Fruit fly (Drosophila melanogaster) whole organism, embryonic: ENCODE results near the gene Nmdar1.

ENCODE experiments used
- Atf-2 ChIP-seq: fragments of 200-800 bp; sonication (Bioruptor generic); optimal IDR thresholded peaks from 2 replicates; lab custom pipeline; 2016; ENCODE audit warnings: missing biosample characterization, missing genetic modification characterization
- B-H2 ChIP-seq: fragments of 200-800 bp; sonication (Bioruptor generic); optimal IDR thresholded peaks from 2 replicates; lab custom pipeline; 2018; ENCODE audit warnings: missing biosample characterization, mild to moderate bottlenecking, missing genetic modification characterization
- Blimp-1 ChIP-seq: fragments of 200-800 bp; sonication (Bioruptor generic); optimal IDR thresholded peaks from 3 replicates; lab custom pipeline; 2018; ENCODE audit warnings: missing biosample characterization, missing genetic modification characterization, mild to moderate bottlenecking, moderate library complexity, missing genetic modification reagents
- CG10431 ChIP-seq: fragments of 200-800 bp; sonication (Bioruptor generic); optimal IDR thresholded peaks from 3 replicates; lab custom pipeline; 2018; ENCODE audit warnings: missing biosample characterization, mild to moderate bottlenecking, missing genetic modification characterization
- CG12769 ChIP-seq: fragments of 200-800 bp; sonication (Bioruptor generic); optimal IDR thresholded peaks from 2 replicates; lab custom pipeline; 2019; ENCODE audit warnings: missing biosample characterization, mild to moderate bottlenecking, missing genetic modification characterization, moderate library complexity
- CG13287 ChIP-seq: fragments of 200-800 bp; sonication (Bioruptor generic); IDR thresholded peaks from 2 replicates; pipeline ENCODE4 v1.3.6; 2022; ENCODE audit warnings: missing biosample characterization, missing genetic modification characterization; ENCODE audit not compliant: partially characterized antibody
- CG14710 ChIP-seq: fragments of 200-800 bp; sonication (Bioruptor generic); optimal IDR thresholded peaks from 3 replicates; lab custom pipeline; 2019; ENCODE audit warnings: missing biosample characterization, mild to moderate bottlenecking, missing genetic modification characterization, moderate library complexity
- CG16863 ChIP-seq: fragments of 200-800 bp; sonication (Bioruptor generic); optimal IDR thresholded peaks from 3 replicates; lab custom pipeline; 2016; ENCODE audit warnings: missing biosample characterization, missing genetic modification characterization
- CG17612 ChIP-seq: fragments of 200-800 bp; sonication (Bioruptor generic); IDR thresholded peaks from 2 replicates; pipeline ENCODE4 v1.3.6; 2022; ENCODE audit warnings: missing biosample characterization, missing genetic modification characterization
- CG1792 ChIP-seq: fragments of 200-800 bp; sonication (Bioruptor generic); optimal IDR thresholded peaks from 2 replicates; lab custom pipeline; 2016; ENCODE audit warnings: missing biosample characterization, missing genetic modification characterization
- CG2712 ChIP-seq: fragments of 200-800 bp; optimal IDR thresholded peaks from 3 replicates; lab custom pipeline; 2019; ENCODE audit warnings: missing biosample characterization, mild to moderate bottlenecking, missing genetic modification characterization, moderate library complexity
- CG2875 ChIP-seq: fragments of 200-800 bp; sonication (Bioruptor generic); optimal IDR thresholded peaks from 2 replicates; lab custom pipeline; 2017; ENCODE audit warnings: missing biosample characterization, mild to moderate bottlenecking, missing genetic modification characterization, missing genetic modification reagents
- CG34422 ChIP-seq: fragments of 200-800 bp; sonication (Bioruptor generic); IDR thresholded peaks from 3 replicates; pipeline ENCODE4 v1.3.6; 2022; ENCODE audit warnings: missing biosample characterization, missing genetic modification characterization
- CG3838 ChIP-seq: fragments of 200-800 bp; sonication (Bioruptor generic); optimal IDR thresholded peaks from 3 replicates; lab custom pipeline; 2016; ENCODE audit warnings: missing biosample characterization, missing genetic modification characterization
- CG4730 ChIP-seq: fragments of 200-800 bp; sonication (Bioruptor generic); IDR thresholded peaks from 2 replicates; pipeline ENCODE4 v1.3.6; 2022; ENCODE audit warnings: missing biosample characterization, missing genetic modification characterization
- CG6689 ChIP-seq: fragments of 200-800 bp; sonication (Bioruptor generic); IDR thresholded peaks from 2 replicates; pipeline ENCODE4 v1.3.6; 2022; ENCODE audit warnings: missing biosample characterization, missing genetic modification characterization
- CG7556 ChIP-seq: fragments of 200-800 bp; sonication (Bioruptor generic); optimal IDR thresholded peaks from 2 replicates; lab custom pipeline; 2017; ENCODE audit warnings: missing biosample characterization, mild to moderate bottlenecking, missing genetic modification characterization
- CG8924 ChIP-seq: fragments of 200-800 bp; optimal IDR thresholded peaks from 3 replicates; lab custom pipeline; 2019; ENCODE audit warnings: missing biosample characterization, mild to moderate bottlenecking, missing genetic modification characterization, moderate library complexity
- CG9215 ChIP-seq: fragments of 200-800 bp; sonication (Bioruptor generic); IDR thresholded peaks from 2 replicates; pipeline ENCODE4 v1.3.6; 2022; ENCODE audit warnings: missing biosample characterization, missing genetic modification characterization
- CG9437 ChIP-seq: fragments of 200-800 bp; sonication (Bioruptor generic); optimal IDR thresholded peaks from 2 replicates; lab custom pipeline; 2018; ENCODE audit warnings: missing biosample characterization, mild to moderate bottlenecking, missing genetic modification characterization
- CrebB ChIP-seq: fragments of 200-800 bp; sonication (Bioruptor generic); optimal IDR thresholded peaks from 3 replicates; lab custom pipeline; 2018; ENCODE audit warnings: missing biosample characterization, mild to moderate bottlenecking, missing genetic modification characterization
- Dad ChIP-seq: fragments of 200-800 bp; sonication (Bioruptor generic); optimal IDR thresholded peaks from 3 replicates; lab custom pipeline; 2016; ENCODE audit warnings: missing biosample characterization, missing genetic modification characterization
- Dip3 ChIP-seq: fragments of 200-800 bp; sonication (Bioruptor generic); optimal IDR thresholded peaks from 3 replicates; lab custom pipeline; 2016; ENCODE audit warnings: missing biosample characterization, missing genetic modification characterization
- HHEX ChIP-seq: fragments of 200-800 bp; sonication (Bioruptor generic); optimal IDR thresholded peaks from 3 replicates; lab custom pipeline; 2017; ENCODE audit warnings: missing biosample characterization, mild to moderate bottlenecking, missing genetic modification characterization, missing genetic modification reagents
- HLH54F ChIP-seq: fragments of 200-800 bp; sonication (Bioruptor generic); optimal IDR thresholded peaks from 3 replicates; lab custom pipeline; 2016; ENCODE audit warnings: missing biosample characterization, missing genetic modification characterization
- Max ChIP-seq: fragments of 200-800 bp; sonication (Bioruptor generic); optimal IDR thresholded peaks from 2 replicates; lab custom pipeline; 2016; ENCODE audit warnings: missing biosample characterization, mild to moderate bottlenecking, missing genetic modification characterization
- Opbp ChIP-seq: fragments of 200-800 bp; sonication (Bioruptor generic); IDR thresholded peaks from 3 replicates; pipeline ENCODE4 v1.3.6; 2022; ENCODE audit warnings: missing biosample characterization, missing genetic modification characterization; ENCODE audit not compliant: partially characterized antibody
- Six4 ChIP-seq: fragments of 200-800 bp; sonication (Bioruptor generic); optimal IDR thresholded peaks from 2 replicates; lab custom pipeline; 2016; ENCODE audit warnings: missing biosample characterization, missing genetic modification characterization
- ac ChIP-seq: fragments of 200-800 bp; sonication (Bioruptor generic); optimal IDR thresholded peaks from 3 replicates; lab custom pipeline; 2017; ENCODE audit warnings: missing biosample characterization, mild to moderate bottlenecking, missing genetic modification characterization
- bsh ChIP-seq, 2 experiments: fragments of 200-800 bp; sonication (Bioruptor generic); optimal IDR thresholded peaks; 2 replicates each; lab custom pipeline; 2017 to 2018; ENCODE audit warnings: mild to moderate bottlenecking in 2 of 2, missing biosample characterization in 2 of 2, missing genetic modification characterization in 2 of 2, moderate library complexity in 1 of 2
- chinmo ChIP-seq: fragments of 200-800 bp; sonication (Bioruptor generic); IDR thresholded peaks from 4 replicates; pipeline ENCODE4 v1.3.6; 2022; ENCODE audit warnings: missing biosample characterization, missing genetic modification characterization; ENCODE audit not compliant: partially characterized antibody
- crc ChIP-seq: fragments of 200-800 bp; sonication (Bioruptor generic); optimal IDR thresholded peaks from 2 replicates; lab custom pipeline; 2016; ENCODE audit warnings: missing biosample characterization, missing genetic modification characterization
- da ChIP-seq: fragments of 200-800 bp; sonication (Bioruptor generic); optimal IDR thresholded peaks from 2 replicates; lab custom pipeline; 2016; ENCODE audit warnings: missing biosample characterization, missing genetic modification characterization
- dati ChIP-seq: fragments of 200-800 bp; sonication (Bioruptor generic); IDR thresholded peaks from 2 replicates; pipeline ENCODE4 v1.3.6; 2022; ENCODE audit warnings: missing biosample characterization, missing genetic modification characterization
- dmrt11E ChIP-seq: fragments of 200-800 bp; sonication (Bioruptor generic); optimal IDR thresholded peaks from 3 replicates; lab custom pipeline; 2018; ENCODE audit warnings: missing biosample characterization, mild to moderate bottlenecking, missing genetic modification characterization, moderate library complexity
- dysf ChIP-seq: fragments of 200-800 bp; sonication (Bioruptor generic); IDR thresholded peaks from 3 replicates; pipeline ENCODE4 v1.3.6; 2022; ENCODE audit warnings: missing biosample characterization, missing genetic modification characterization
- ems ChIP-seq: fragments of 200-800 bp; sonication (Bioruptor generic); optimal IDR thresholded peaks from 3 replicates; lab custom pipeline; 2016; ENCODE audit warnings: missing biosample characterization, missing genetic modification characterization
- en ChIP-seq: fragments of 200-800 bp; sonication (Bioruptor generic); optimal IDR thresholded peaks from 2 replicates; lab custom pipeline; 2016; ENCODE audit warnings: missing biosample characterization, missing genetic modification characterization
- eyg ChIP-seq: fragments of 200-800 bp; sonication (Bioruptor generic); optimal IDR thresholded peaks from 3 replicates; lab custom pipeline; 2016; ENCODE audit warnings: missing biosample characterization, missing genetic modification characterization
- fru ChIP-seq: fragments of >200 bp; optimal IDR thresholded peaks from 2 replicates; lab custom pipeline; 2017
- gsb ChIP-seq: fragments of 200-800 bp; sonication (Bioruptor generic); IDR thresholded peaks from 2 replicates; pipeline ENCODE4 v1.3.6; 2022; ENCODE audit warnings: missing biosample characterization, missing genetic modification characterization
- gsb-n ChIP-seq: fragments of 200-800 bp; sonication (Bioruptor generic); optimal IDR thresholded peaks from 3 replicates; lab custom pipeline; 2018; ENCODE audit warnings: missing biosample characterization, mild to moderate bottlenecking, missing genetic modification characterization
- hbn ChIP-seq: fragments of 200-800 bp; sonication (Bioruptor generic); IDR thresholded peaks from 2 replicates; pipeline ENCODE4 v1.3.6; 2022; ENCODE audit warnings: missing biosample characterization, missing genetic modification characterization; ENCODE audit not compliant: partially characterized antibody
- jigr1 ChIP-seq: fragments of 200-800 bp; sonication (Bioruptor generic); IDR thresholded peaks from 3 replicates; pipeline ENCODE4 v1.3.6; 2022; ENCODE audit warnings: missing biosample characterization, missing genetic modification characterization
- lilli ChIP-seq: fragments of 200-800 bp; sonication (Bioruptor generic); optimal IDR thresholded peaks from 3 replicates; lab custom pipeline; 2016; ENCODE audit warnings: missing biosample characterization, missing genetic modification characterization
- maf-S ChIP-seq: fragments of 200-800 bp; sonication (Bioruptor generic); optimal IDR thresholded peaks from 2 replicates; lab custom pipeline; 2016; ENCODE audit warnings: missing biosample characterization, missing genetic modification characterization
- mam ChIP-seq: fragments of 200-800 bp; sonication (Bioruptor generic); optimal IDR thresholded peaks from 3 replicates; lab custom pipeline; 2016; ENCODE audit warnings: missing biosample characterization, missing genetic modification characterization
- mld ChIP-seq: fragments of 200-800 bp; sonication (Bioruptor generic); IDR thresholded peaks from 3 replicates; pipeline ENCODE4 v1.3.6; 2022; ENCODE audit warnings: missing biosample characterization, missing genetic modification characterization; ENCODE audit not compliant: partially characterized antibody
- row ChIP-seq: fragments of 200-800 bp; sonication (Bioruptor generic); IDR thresholded peaks from 3 replicates; pipeline ENCODE4 v1.3.6; 2022; ENCODE audit warnings: missing biosample characterization, missing genetic modification characterization
- twi ChIP-seq: fragments of 200-800 bp; optimal IDR thresholded peaks from 2 replicates; lab custom pipeline; 2019; ENCODE audit warnings: missing biosample characterization, mild to moderate bottlenecking, missing genetic modification characterization, moderate library complexity

Nmdar1 gene

DNA sequence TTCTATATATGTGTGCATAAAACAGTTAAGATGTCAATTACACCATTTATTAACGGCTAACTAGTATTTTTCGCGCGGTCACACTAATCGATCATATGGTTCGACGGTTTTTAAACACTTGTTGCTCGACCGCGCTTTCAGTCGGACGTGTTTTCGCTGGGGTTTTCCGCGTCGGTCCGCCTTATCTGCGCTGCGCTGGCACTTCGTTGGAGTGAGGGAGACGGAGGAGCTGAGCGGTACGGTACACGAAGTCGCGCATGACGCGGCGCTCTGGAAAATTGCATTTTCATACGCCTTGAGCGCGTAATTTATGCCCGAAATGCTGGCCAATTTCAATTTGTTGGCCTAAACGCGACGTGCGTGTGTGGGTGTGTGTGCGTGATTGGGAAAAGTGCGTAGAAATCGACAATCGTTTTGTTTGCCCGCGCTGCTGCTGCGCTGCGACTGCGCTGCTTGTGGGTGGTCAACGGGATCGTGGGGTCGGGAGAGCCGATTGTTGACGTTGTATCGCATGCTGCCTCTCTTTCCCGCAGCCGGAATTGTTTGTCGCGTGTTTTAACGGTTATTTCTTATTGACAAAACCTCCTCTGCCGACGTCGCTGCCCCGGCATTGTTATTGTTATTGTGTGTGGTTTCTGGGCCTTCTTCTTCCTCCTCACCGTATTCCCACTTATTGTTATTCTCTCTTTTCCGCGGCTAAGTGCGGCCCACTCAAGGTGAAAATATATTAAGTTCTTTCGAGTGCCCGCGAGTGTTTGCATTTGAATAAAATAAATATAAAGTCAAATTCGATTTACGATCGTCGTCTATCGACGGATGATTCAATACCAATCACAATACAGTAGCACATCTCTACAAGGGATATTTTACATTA, 5.9 kb downstream of the Nmdar1 start, which contains the start of gene Itpr (continued):
- TF ChIP-seq CG4730 (no peak), en (GFP tag; lab: Kevin White, UChicago) (peak; percentile 11), Atf-2 (GFP tag; lab: Kevin White, UChicago) (no peak), CG12769 (tag; lab: Kevin White, UChicago) (peak; percentile 80), maf-S (no peak), gsb (GFP tag; lab: Robert Waterston, UW) (no peak), row (GFP tag; lab: Robert Waterston, UW) (no peak; the same call in 2 of the 3 replicates), jigr1 (GFP tag; lab: Robert Waterston, UW) (no peak), CG9437 (GFP tag; lab: Kevin White, UChicago) (no peak), CG14710 (tag; lab: Kevin White, UChicago) (no peak), CG13287 (GFP tag; lab: Robert Waterston, UW) (peak; percentile 49; the same call in 1 of the 2 replicates), Dad (GFP tag; lab: Kevin White, UChicago) (no peak), hbn (GFP tag; lab: Robert Waterston, UW) (no peak), CG2712 (tag; lab: Kevin White, UChicago) (no peak), chinmo (GFP tag; lab: Robert Waterston, UW) (peak; percentile 92), Dip3 (GFP tag; lab: Kevin White, UChicago) (no peak), mam (GFP tag; lab: Kevin White, UChicago) (no peak), Max (GFP tag; lab: Kevin White, UChicago) (no peak), CG1792 (no peak), mld (GFP tag; lab: Robert Waterston, UW) (no peak), gsb-n (tag; lab: Kevin White, UChicago) (no peak), CG6689 (no peak), fru (lab: Kevin White, UChicago) (no peak), CrebB (no peak), CG8924 (tag; lab: Kevin White, UChicago) (no peak), dmrt11E (tag; lab: Kevin White, UChicago) (no peak), CG9215 (no peak), lilli (GFP tag; lab: Kevin White, UChicago) (no peak), CG17612 (GFP tag; lab: Robert Waterston, UW) (no peak), ems (GFP tag; lab: Kevin White, UChicago) (no peak), Opbp (GFP tag; lab: Robert Waterston, UW) (peak; percentile 9; the same call in 1 of the 3 replicates), Six4 (no peak), CG2875 (GFP tag; lab: Kevin White, UChicago) (peak; percentile 25), Blimp-1 (GFP tag; lab: Kevin White, UChicago) (no peak), dysf (GFP tag; lab: Robert Waterston, UW) (0 out of 3 replicates have a peak, but pooled peaks have one; percentile 18), HHEX (GFP tag; lab: Kevin White, UChicago) (no peak), HLH54F (GFP tag; lab: Kevin White, UChicago) (no peak), crc (no peak), CG7556 (GFP tag; lab: Kevin White, UChicago) (no peak), eyg (GFP tag; lab: Kevin White, UChicago) (no peak), CG10431 (GFP tag; lab: Kevin White, UChicago) (peak; percentile 7), da (GFP tag; lab: Kevin White, UChicago) (no peak), CG16863 (GFP tag; lab: Kevin White, UChicago) (no peak), CG3838 (GFP tag; lab: Kevin White, UChicago) (no peak), dati (GFP tag; lab: Robert Waterston, UW) (no peak), twi (no peak), B-H2 (GFP tag; lab: Kevin White, UChicago) (no peak), CG34422 (peak; percentile 79; the same call in 2 of the 3 replicates), bsh (GFP tag; optimal IDR thresholded peaks at IDR 0.05; lab: Kevin White, UChicago) (no peak), ac (GFP tag; lab: Kevin White, UChicago) (peak; percentile 5)
